Fruit fly (Drosophila melanogaster) S2 (cell line): ENCODE results near the gene CG17570.

Experiments
- CG8478 ChIP-seq: fragments of >200 bp; optimal IDR thresholded peaks from 2 replicates; lab custom pipeline; 2018
- CTCF ChIP-seq, 2 experiments: fragments of >200 bp; optimal IDR thresholded peaks; 2 replicates each; lab custom pipeline; 2018

DNA sequence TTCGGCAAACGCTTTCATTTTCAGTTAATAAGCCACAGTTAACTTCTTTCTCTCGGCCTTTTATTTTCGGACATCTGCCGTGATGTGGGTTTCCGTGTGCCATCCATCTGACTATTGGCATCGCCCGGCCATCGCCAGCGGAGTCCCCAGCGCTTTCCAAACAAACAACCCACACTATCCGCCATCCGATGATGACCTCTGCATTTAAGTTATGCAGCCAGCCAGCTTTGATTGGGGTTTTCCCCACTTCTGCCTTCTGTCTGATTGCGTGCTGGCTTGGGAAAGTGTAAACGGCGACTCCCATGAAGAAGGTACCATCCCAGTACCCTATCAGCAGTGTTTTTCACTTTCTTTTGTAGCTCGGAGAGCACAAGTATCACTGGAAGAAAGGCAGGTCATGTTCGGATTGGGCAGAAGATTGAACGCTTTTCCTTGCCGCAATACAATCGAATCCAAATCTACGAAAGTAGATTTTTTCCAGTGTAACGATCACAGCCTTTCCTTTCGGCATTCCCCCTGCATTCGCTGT is 49.0 kb upstream of the CG17570 start:
- TF ChIP-seq CG8478: no peak
- no peak for TF ChIP-seq CTCF (optimal IDR thresholded peaks at IDR 0.05; lab: Kevin White, UChicago)
